Fruit fly (Drosophila melanogaster) S2 (cell line): ENCODE data around the gene Las.

Source experiments
- CG8478 ChIP-seq: fragments of >200 bp; optimal IDR thresholded peaks from 2 replicates; lab custom pipeline; 2018
- CTCF ChIP-seq, 2 experiments: fragments of >200 bp; optimal IDR thresholded peaks; 2 replicates each; lab custom pipeline; 2018

dm6 chr3L:20387843-20388163 lies 44.4 kb downstream of the Las start:
- TF ChIP-seq CG8478 (lab: Kevin White, UChicago), result no peak
- TF ChIP-seq CTCF (optimal IDR thresholded peaks at IDR 0.05; lab: Kevin White, UChicago), result no peak
